Worm (Caenorhabditis elegans) whole organism, young adult: Measurements from ENCODE around the gene sws-1.
A peak's percentile ranks its signal among the peaks of the same experiment; 100 is the strongest.

Experiments
- C17E4.6 ChIP-seq: fragments of 200-800 bp; sonication (Bioruptor generic); IDR thresholded peaks from 2 replicates; pipeline ENCODE4 v1.3.6; 2022; ENCODE audit warnings: missing genetic modification reagents, missing genetic modification characterization, missing compliant biosample characterization
- F22D6.2 ChIP-seq: sonication (generic microtip); optimal IDR thresholded peaks from 2 replicates; lab custom pipeline; 2016; ENCODE audit warnings: mild to moderate bottlenecking, missing genetic modification characterization, missing compliant biosample characterization
- F23B12.7 ChIP-seq: sonication (generic microtip); optimal IDR thresholded peaks from 2 replicates; lab custom pipeline; 2017; ENCODE audit warnings: missing genetic modification characterization, mild to moderate bottlenecking, missing compliant biosample characterization, antibody characterized with exemption, moderate library complexity; ENCODE audit not compliant: insufficient read depth
- F37B4.10 ChIP-seq: fragments of 200-800 bp; sonication (Bioruptor generic); IDR thresholded peaks from 2 replicates; pipeline ENCODE4 v1.3.6; 2022; ENCODE audit warnings: missing genetic modification characterization, missing compliant biosample characterization
- F39B2.1 ChIP-seq: fragments of 200-800 bp; sonication (Bioruptor generic); IDR thresholded peaks from 2 replicates; pipeline ENCODE4 v1.3.6; 2022; ENCODE audit warnings: missing genetic modification reagents, missing genetic modification characterization, missing compliant biosample characterization
- F52B5.7 ChIP-seq: sonication (generic microtip); optimal IDR thresholded peaks from 2 replicates; lab custom pipeline; 2016; ENCODE audit warnings: mild to moderate bottlenecking, missing genetic modification characterization, missing compliant biosample characterization
- F57A8.1 ChIP-seq: fragments of 200-800 bp; sonication (Bioruptor generic); optimal IDR thresholded peaks from 2 replicates; lab custom pipeline; 2018; ENCODE audit warnings: mild to moderate bottlenecking, missing genetic modification characterization, moderate library complexity, missing compliant biosample characterization
- K11D2.4 ChIP-seq: fragments of 200-800 bp; sonication (Bioruptor generic); IDR thresholded peaks from 2 replicates; pipeline ENCODE4 v1.3.6; 2022; ENCODE audit warnings: missing genetic modification reagents, missing genetic modification characterization, missing compliant biosample characterization
- K12H6.12 ChIP-seq: fragments of 200-800 bp; sonication (Bioruptor generic); optimal IDR thresholded peaks from 2 replicates; lab custom pipeline; 2018; ENCODE audit warnings: mild to moderate bottlenecking, missing genetic modification characterization, missing compliant biosample characterization
- Y95B8A.8 ChIP-seq: fragments of 200-800 bp; sonication (Bioruptor generic); IDR thresholded peaks from 2 replicates; pipeline ENCODE4 v1.3.6; 2022; ENCODE audit warnings: missing genetic modification reagents, missing genetic modification characterization, missing compliant biosample characterization
- ZK185.1 ChIP-seq: sonication (generic microtip); optimal IDR thresholded peaks from 2 replicates; lab custom pipeline; 2016; ENCODE audit warnings: mild to moderate bottlenecking, missing genetic modification characterization, missing compliant biosample characterization; ENCODE audit not compliant: poor library complexity, severe bottlenecking
- ama-1 ChIP-seq, 3 experiments: fragments of 150-350 bp in 1 of 3; sonication (generic microtip) in 2 of 3; optimal IDR thresholded peaks; 2 replicates each; lab custom pipeline; 2014 to 2018; ENCODE audit warnings: missing biosample characterization in 2 of 3, missing genetic modification characterization in 2 of 3, missing genetic modification reagents in 2 of 3
- aptf-2 ChIP-seq: fragments of 200-800 bp; sonication (Bioruptor generic); conservative IDR thresholded peaks from 2 replicates; pipeline ENCODE4 v1.3.6; 2022; ENCODE audit warnings: missing genetic modification reagents, missing genetic modification characterization, missing compliant biosample characterization
- attf-3 ChIP-seq: fragments of 200-800 bp; sonication (Bioruptor generic); conservative IDR thresholded peaks from 2 replicates; pipeline ENCODE4 v1.3.6; 2022; ENCODE audit warnings: missing genetic modification reagents, missing genetic modification characterization, missing compliant biosample characterization
- die-1 ChIP-seq: sonication (generic microtip); optimal IDR thresholded peaks from 2 replicates; lab custom pipeline; 2016; ENCODE audit warnings: missing genotype, mild to moderate bottlenecking, missing genetic modification characterization, missing compliant biosample characterization
- dox-1 ChIP-seq: fragments of 200-800 bp; sonication (Bioruptor generic); IDR thresholded peaks from 2 replicates; pipeline ENCODE4 v1.3.6; 2022; ENCODE audit warnings: missing genetic modification reagents, missing genetic modification characterization, missing compliant biosample characterization
- egl-18 ChIP-seq: fragments of 200-800 bp; sonication (Bioruptor generic); IDR thresholded peaks from 2 replicates; pipeline ENCODE4 v1.3.6; 2022; ENCODE audit warnings: missing genetic modification reagents, missing genetic modification characterization, missing compliant biosample characterization
- egrh-3 ChIP-seq: fragments of 200-800 bp; sonication (Bioruptor generic); IDR thresholded peaks from 2 replicates; pipeline ENCODE4 v1.3.6; 2022; ENCODE audit warnings: missing genetic modification reagents, missing genetic modification characterization, missing compliant biosample characterization
- him-1 ChIP-seq: sonication (generic microtip); optimal IDR thresholded peaks from 2 replicates; lab custom pipeline; 2016; ENCODE audit warnings: missing genotype, missing genetic modification reagents, missing genetic modification characterization, missing compliant biosample characterization
- hmg-20 ChIP-seq: fragments of 200-800 bp; sonication (Bioruptor generic); IDR thresholded peaks from 2 replicates; pipeline ENCODE4 v1.3.6; 2022; ENCODE audit warnings: missing genetic modification reagents, missing genetic modification characterization, missing compliant biosample characterization
- hrde-1 ChIP-seq: sonication (generic microtip); optimal IDR thresholded peaks from 2 replicates; lab custom pipeline; 2016; ENCODE audit warnings: missing genetic modification characterization, mild to moderate bottlenecking, missing compliant biosample characterization, moderate library complexity, missing genotype, missing genetic modification reagents, borderline replicate concordance
- let-526 ChIP-seq: fragments of 200-800 bp; sonication (Bioruptor generic); IDR thresholded peaks from 2 replicates; pipeline ENCODE4 v1.3.6; 2022; ENCODE audit warnings: missing genetic modification reagents, missing genetic modification characterization, missing compliant biosample characterization
- let-607 ChIP-seq, 2 experiments: fragments of 200-800 bp in 1 of 2; sonication (Bioruptor generic) in 1 of 2; sonication (generic microtip) in 1 of 2; optimal IDR thresholded peaks; 2 replicates each; lab custom pipeline; 2016 to 2018; ENCODE audit warnings: mild to moderate bottlenecking in 2 of 2, missing compliant biosample characterization in 2 of 2, missing genetic modification characterization in 2 of 2, moderate library complexity in 2 of 2, missing genotype in 1 of 2
- lsl-1 ChIP-seq: fragments of 200-800 bp; sonication (Bioruptor generic); optimal IDR thresholded peaks from 2 replicates; lab custom pipeline; 2018; ENCODE audit warnings: mild to moderate bottlenecking, missing genetic modification characterization, moderate library complexity, missing compliant biosample characterization
- lsy-27 ChIP-seq: sonication (generic microtip); optimal IDR thresholded peaks from 2 replicates; lab custom pipeline; 2017; ENCODE audit warnings: missing genetic modification characterization, mild to moderate bottlenecking, missing compliant biosample characterization, antibody characterized with exemption, missing genotype, borderline replicate concordance; ENCODE audit not compliant: insufficient read depth
- madf-10 ChIP-seq: sonication (generic microtip); optimal IDR thresholded peaks from 2 replicates; lab custom pipeline; 2016; ENCODE audit warnings: mild to moderate bottlenecking, missing genetic modification characterization, missing compliant biosample characterization
- madf-6 ChIP-seq: fragments of 200-800 bp; sonication (Bioruptor generic); IDR thresholded peaks from 2 replicates; pipeline ENCODE4 v1.3.6; 2022; ENCODE audit warnings: missing genetic modification reagents, missing genetic modification characterization, missing compliant biosample characterization
- mcd-1 ChIP-seq: fragments of 200-800 bp; sonication (Bioruptor generic); IDR thresholded peaks from 2 replicates; pipeline ENCODE4 v1.3.6; 2022; ENCODE audit warnings: missing genetic modification reagents, missing genetic modification characterization, missing compliant biosample characterization
- nhr-179 ChIP-seq: sonication (generic microtip); optimal IDR thresholded peaks from 2 replicates; lab custom pipeline; 2016; ENCODE audit warnings: mild to moderate bottlenecking, missing genetic modification characterization, missing compliant biosample characterization
- pbrm-1 ChIP-seq: fragments of 200-800 bp; sonication (Bioruptor generic); IDR thresholded peaks from 2 replicates; pipeline ENCODE4 v1.3.6; 2022; ENCODE audit warnings: missing genetic modification reagents, missing genetic modification characterization, missing compliant biosample characterization
- rcor-1 ChIP-seq: fragments of 200-800 bp; sonication (Bioruptor generic); IDR thresholded peaks from 2 replicates; pipeline ENCODE4 v1.3.6; 2022; ENCODE audit warnings: missing genetic modification reagents, missing genetic modification characterization, missing compliant biosample characterization
- repo-1 ChIP-seq: sonication (generic microtip); optimal IDR thresholded peaks from 2 replicates; lab custom pipeline; 2017; ENCODE audit warnings: mild to moderate bottlenecking, missing genetic modification characterization, missing compliant biosample characterization
- snpc-1.1 ChIP-seq: sonication (generic microtip); optimal IDR thresholded peaks from 2 replicates; lab custom pipeline; 2017; ENCODE audit warnings: missing genetic modification characterization, mild to moderate bottlenecking, missing compliant biosample characterization, antibody characterized with exemption, moderate library complexity, missing genotype, missing genetic modification reagents; ENCODE audit not compliant: insufficient read depth
- snpc-1.3 ChIP-seq: sonication (generic microtip); optimal IDR thresholded peaks from 2 replicates; lab custom pipeline; 2017; ENCODE audit warnings: missing genetic modification characterization, mild to moderate bottlenecking, missing compliant biosample characterization, antibody characterized with exemption, moderate library complexity, missing genotype, missing genetic modification reagents; ENCODE audit not compliant: insufficient read depth
- snpc-3.4 ChIP-seq: sonication (generic microtip); optimal IDR thresholded peaks from 2 replicates; lab custom pipeline; 2017; ENCODE audit warnings: missing genetic modification characterization, mild to moderate bottlenecking, missing compliant biosample characterization, antibody characterized with exemption, moderate library complexity, missing genotype, missing genetic modification reagents
- snpc-4 ChIP-seq, 5 experiments: fragments of 150-350 bp in 1 of 5; sonication (generic microtip) in 4 of 5; optimal IDR thresholded peaks; 2 replicates each; lab custom pipeline; 2014 to 2018; ENCODE audit warnings: missing genetic modification characterization in 5 of 5, missing biosample characterization in 3 of 5, antibody characterized with exemption in 2 of 5, mild to moderate bottlenecking in 2 of 5, missing compliant biosample characterization in 2 of 5, missing genotype in 2 of 5, moderate library complexity in 2 of 5, missing genetic modification reagents in 1 of 5
- sptf-2 ChIP-seq: fragments of 200-800 bp; sonication (Bioruptor generic); optimal IDR thresholded peaks from 2 replicates; lab custom pipeline; 2018; ENCODE audit warnings: mild to moderate bottlenecking, missing genetic modification characterization, missing compliant biosample characterization
- tlf-1 ChIP-seq: fragments of 200-800 bp; sonication (Bioruptor generic); optimal IDR thresholded peaks from 2 replicates; lab custom pipeline; 2018; ENCODE audit warnings: mild to moderate bottlenecking, missing genetic modification characterization, missing compliant biosample characterization
- unc-130 ChIP-seq: sonication (generic microtip); optimal IDR thresholded peaks from 2 replicates; lab custom pipeline; 2016; ENCODE audit warnings: missing genetic modification reagents, missing genetic modification characterization, missing compliant biosample characterization
- ztf-25 ChIP-seq: fragments of 200-800 bp; sonication (Bioruptor generic); IDR thresholded peaks from 2 replicates; pipeline ENCODE4 v1.3.6; 2022; ENCODE audit warnings: missing genetic modification reagents, missing genetic modification characterization, missing compliant biosample characterization

Gene sws-1

ce11 chrV:18980980-18981529 lies at the start of gene sws-1, which contains the start of gene mrps-35 (continued):
- TF ChIP-seq dox-1 (peak; percentile 78), snpc-1.1 (no peak), let-526 (GFP tag; lab: Robert Waterston, UW) (0 out of 2 replicates have a peak, but pooled peaks have one; percentile 45), F57A8.1 (GFP tag; lab: Kevin White, UChicago) (no peak), tlf-1 (GFP tag; lab: Kevin White, UChicago) (peak; percentile 22), ama-1 (optimal IDR thresholded peaks at IDR 0.05; lab: Kevin White, UChicago) (no peak), ama-1 (GFP tag; optimal IDR thresholded peaks at IDR 0.05; lab: Kevin White, UChicago) (no peak), F23B12.7 (tag; lab: Kevin White, UChicago) (no peak), snpc-3.4 (tag; lab: Kevin White, UChicago) (peak; percentile 28), F52B5.7 (tag; lab: Kevin White, UChicago) (no peak), F37B4.10 (GFP tag; lab: Robert Waterston, UW) (no peak), him-1 (peak; percentile 21), K12H6.12 (tag; lab: Kevin White, UChicago) (peak; percentile 89), hrde-1 (tag; lab: Kevin White, UChicago) (peak; percentile 3), nhr-179 (tag; lab: Kevin White, UChicago) (no peak), die-1 (tag; lab: Kevin White, UChicago) (no peak), egrh-3 (peak; percentile 28; the same call in 1 of the 2 replicates), attf-3 (GFP tag; lab: Robert Waterston, UW) (peak; percentile 45; the same call in 1 of the 2 replicates), mcd-1 (GFP tag; lab: Robert Waterston, UW) (peak; percentile 74), repo-1 (no peak), snpc-1.3 (tag; lab: Kevin White, UChicago) (peak; percentile 25), egl-18 (GFP tag; lab: Robert Waterston, UW) (no peak), ztf-25 (GFP tag; lab: Robert Waterston, UW) (no peak), Y95B8A.8 (GFP tag; lab: Robert Waterston, UW) (0 out of 2 replicates have a peak, but pooled peaks have one; percentile 33), C17E4.6 (GFP tag; lab: Robert Waterston, UW) (no peak), F22D6.2 (peak; percentile 27), madf-6 (GFP tag; lab: Robert Waterston, UW) (peak; percentile 71), madf-10 (tag; lab: Kevin White, UChicago) (peak; percentile 37), sptf-2 (GFP tag; lab: Kevin White, UChicago) (no peak), hmg-20 (GFP tag; lab: Robert Waterston, UW) (no peak), lsy-27 (tag; lab: Kevin White, UChicago) (no peak), ZK185.1 (tag; lab: Kevin White, UChicago) (peak; percentile 85), pbrm-1 (peak; percentile 61; the same call in 1 of the 2 replicates), aptf-2 (peak; percentile 57; the same call in 1 of the 2 replicates), F39B2.1 (GFP tag; lab: Robert Waterston, UW) (no peak), lsl-1 (GFP tag; lab: Kevin White, UChicago) (peak; percentile 43), rcor-1 (GFP tag; lab: Robert Waterston, UW) (peak; percentile 66), let-607 (tag; optimal IDR thresholded peaks at IDR 0.05; lab: Kevin White, UChicago) (peak in 1 of 2 experiments; percentile 53), unc-130 (peak; percentile 58), snpc-4 (GFP tag; optimal IDR thresholded peaks at IDR 0.05; lab: Kevin White, UChicago) (no peak), snpc-4 (tag; optimal IDR thresholded peaks at IDR 0.05; lab: Kevin White, UChicago) (peak in 3 of 4 experiments; percentile 4 to 39 (median 19)), K11D2.4 (0 out of 2 replicates have a peak, but pooled peaks have one; percentile 48)
